Fruit fly (Drosophila melanogaster) whole organism, prepupa: Measurements from ENCODE around the gene Charon.
A peak's percentile ranks its signal among the peaks of the same experiment; 100 is the strongest.

Experiments
- CG11294 ChIP-seq: fragments of 200-800 bp; sonication (Bioruptor generic); IDR thresholded peaks from 2 replicates; pipeline ENCODE4 v1.3.6; 2022; ENCODE audit warnings: missing biosample characterization, missing genetic modification characterization
- CG15336 ChIP-seq: fragments of 200-800 bp; sonication (Bioruptor generic); IDR thresholded peaks from 2 replicates; pipeline ENCODE4 v1.3.6; 2022; ENCODE audit warnings: missing biosample characterization, missing genetic modification characterization
- CG1621 ChIP-seq: fragments of 200-800 bp; sonication (Bioruptor generic); optimal IDR thresholded peaks from 3 replicates; lab custom pipeline; 2018; ENCODE audit warnings: missing biosample characterization, mild to moderate bottlenecking, missing genetic modification characterization
- CG3032 ChIP-seq: fragments of 200-800 bp; optimal IDR thresholded peaks from 2 replicates; lab custom pipeline; 2019; ENCODE audit warnings: missing biosample characterization, mild to moderate bottlenecking, missing genetic modification characterization, moderate library complexity
- CG34406 ChIP-seq: fragments of 200-800 bp; sonication (Bioruptor generic); optimal IDR thresholded peaks from 3 replicates; lab custom pipeline; 2016; ENCODE audit warnings: missing biosample characterization, missing genetic modification characterization
- CG3919 ChIP-seq: fragments of 200-800 bp; sonication (Bioruptor generic); optimal IDR thresholded peaks from 3 replicates; lab custom pipeline; 2016; ENCODE audit warnings: missing biosample characterization, missing genetic modification characterization
- CG4318 ChIP-seq: fragments of 200-800 bp; sonication (Bioruptor generic); optimal IDR thresholded peaks from 3 replicates; lab custom pipeline; 2017; ENCODE audit warnings: missing biosample characterization, mild to moderate bottlenecking, missing genetic modification characterization
- CG6163 ChIP-seq: fragments of 200-800 bp; sonication (Bioruptor generic); IDR thresholded peaks from 3 replicates; pipeline ENCODE4 v1.3.6; 2022; ENCODE audit warnings: missing biosample characterization, missing genetic modification characterization
- CG6276 ChIP-seq: fragments of 200-800 bp; sonication (Bioruptor generic); optimal IDR thresholded peaks from 2 replicates; lab custom pipeline; 2017; ENCODE audit warnings: missing biosample characterization, mild to moderate bottlenecking, missing genetic modification characterization
- CG6792 ChIP-seq: fragments of 200-800 bp; sonication (Bioruptor generic); optimal IDR thresholded peaks from 3 replicates; lab custom pipeline; 2016; ENCODE audit warnings: missing biosample characterization, missing genetic modification characterization
- CG7368 ChIP-seq: fragments of 200-800 bp; sonication (Bioruptor generic); optimal IDR thresholded peaks from 3 replicates; lab custom pipeline; 2016; ENCODE audit warnings: missing biosample characterization, missing genetic modification characterization
- CG8632 ChIP-seq: fragments of 200-800 bp; sonication (Bioruptor generic); optimal IDR thresholded peaks from 3 replicates; lab custom pipeline; 2016; ENCODE audit warnings: missing biosample characterization, missing genetic modification characterization
- Eip78C ChIP-seq: fragments of 200-800 bp; sonication (Bioruptor generic); peaks from one replicate; lab custom pipeline; 2016; ENCODE audit warnings: missing biosample characterization, missing genetic modification characterization
- Ets21C ChIP-seq: fragments of 200-800 bp; sonication (Bioruptor generic); optimal IDR thresholded peaks from 3 replicates; lab custom pipeline; 2016; ENCODE audit warnings: missing biosample characterization, missing genetic modification characterization
- Gug ChIP-seq: fragments of 200-800 bp; sonication (Bioruptor generic); IDR thresholded peaks from 2 replicates; pipeline ENCODE4 v1.3.6; 2022; ENCODE audit warnings: missing biosample characterization, missing genetic modification characterization
- Hr38 ChIP-seq: sonication (Bioruptor generic); optimal IDR thresholded peaks from 2 replicates; lab custom pipeline; 2016; ENCODE audit warnings: missing biosample characterization, missing genetic modification characterization
- Lpt ChIP-seq: fragments of 200-800 bp; sonication (Bioruptor generic); optimal IDR thresholded peaks from 3 replicates; lab custom pipeline; 2016; ENCODE audit warnings: missing biosample characterization, missing genetic modification characterization
- OdsH ChIP-seq: fragments of 200-800 bp; sonication (Bioruptor generic); optimal IDR thresholded peaks from 3 replicates; lab custom pipeline; 2016; ENCODE audit warnings: missing biosample characterization, missing genetic modification characterization
- Sox102F ChIP-seq: fragments of 200-800 bp; sonication (Bioruptor generic); optimal IDR thresholded peaks from 2 replicates; lab custom pipeline; 2016; ENCODE audit warnings: missing biosample characterization, mild to moderate bottlenecking, missing genetic modification characterization
- achi ChIP-seq: fragments of 200-800 bp; sonication (Bioruptor generic); optimal IDR thresholded peaks from 3 replicates; lab custom pipeline; 2016; ENCODE audit warnings: missing biosample characterization, missing genetic modification characterization
- dac ChIP-seq: fragments of 200-800 bp; sonication (Bioruptor generic); optimal IDR thresholded peaks from 2 replicates; lab custom pipeline; 2017; ENCODE audit warnings: missing biosample characterization, mild to moderate bottlenecking, missing genetic modification characterization
- dsx ChIP-seq: fragments of 200-800 bp; optimal IDR thresholded peaks from 3 replicates; lab custom pipeline; 2019; ENCODE audit warnings: missing biosample characterization, mild to moderate bottlenecking, missing genetic modification characterization, moderate library complexity; ENCODE audit not compliant: poor library complexity, severe bottlenecking
- eg ChIP-seq: fragments of 200-800 bp; sonication (Bioruptor generic); IDR thresholded peaks from 3 replicates; pipeline ENCODE4 v1.3.6; 2022; ENCODE audit warnings: missing biosample characterization, missing genetic modification characterization
- esn ChIP-seq: fragments of 200-800 bp; sonication (Bioruptor generic); optimal IDR thresholded peaks from 2 replicates; lab custom pipeline; 2016; ENCODE audit warnings: missing biosample characterization, mild to moderate bottlenecking, missing genetic modification characterization, moderate library complexity
- lz ChIP-seq: fragments of 200-800 bp; sonication (Bioruptor generic); optimal IDR thresholded peaks from 3 replicates; lab custom pipeline; 2016; ENCODE audit warnings: missing biosample characterization, missing genetic modification characterization
- pdm3 ChIP-seq: fragments of 200-800 bp; sonication (Bioruptor generic); optimal IDR thresholded peaks from 3 replicates; lab custom pipeline; 2016; ENCODE audit warnings: missing biosample characterization, missing genetic modification characterization
- salr ChIP-seq, 2 experiments: fragments of 200-800 bp; sonication (Bioruptor generic); optimal IDR thresholded peaks; 3 replicates each; lab custom pipeline; 2016 to 2018; ENCODE audit warnings: missing biosample characterization in 2 of 2, missing genetic modification characterization in 2 of 2, mild to moderate bottlenecking in 1 of 2
- spab ChIP-seq: fragments of 200-800 bp; sonication (Bioruptor generic); optimal IDR thresholded peaks from 2 replicates; lab custom pipeline; 2017; ENCODE audit warnings: missing biosample characterization, mild to moderate bottlenecking, missing genetic modification characterization, missing genetic modification reagents
- svp ChIP-seq: fragments of 200-800 bp; sonication (Bioruptor generic); peaks from one replicate; lab custom pipeline; 2016; ENCODE audit warnings: missing biosample characterization, missing genetic modification characterization
- vri ChIP-seq: fragments of 200-800 bp; sonication (Bioruptor generic); optimal IDR thresholded peaks from 3 replicates; lab custom pipeline; 2016; ENCODE audit warnings: missing biosample characterization, mild to moderate bottlenecking, missing genetic modification characterization

Charon gene

dm6 chr2L:1207432-1207831, 34.8 kb upstream of the Charon start (continued):
- TF ChIP-seq CG7368 (no peak), esn (peak; percentile 34), spab (no peak), CG15336 (GFP tag; lab: Robert Waterston, UW) (no peak), Lpt (GFP tag; lab: Kevin White, UChicago) (no peak), CG8632 (no peak), svp (GFP tag; lab: Kevin White, UChicago) (peak; percentile 59), CG34406 (GFP tag; lab: Kevin White, UChicago) (no peak), CG3032 (no peak), CG3919 (GFP tag; lab: Kevin White, UChicago) (no peak), pdm3 (no peak), CG1621 (tag; lab: Kevin White, UChicago) (no peak)

dm6 chr2L:1203915-1204314, 31.3 kb upstream of the Charon start, which contains the start of gene CG14342:
Gene CG14342, plus strand, starts transcription at chr2L:1204215.
- peak; percentile 21 for TF ChIP-seq CG6792
- TF ChIP-seq eg (GFP tag; lab: Robert Waterston, UW): 0 out of 3 replicates have a peak, but pooled peaks have one; percentile 12
- TF ChIP-seq salr (GFP tag; optimal IDR thresholded peaks at IDR 0.05; lab: Kevin White, UChicago): no peak
- no peak for TF ChIP-seq Ets21C (GFP tag; lab: Kevin White, UChicago)
- TF ChIP-seq OdsH (GFP tag; lab: Kevin White, UChicago): peak; percentile 12
- no peak for TF ChIP-seq CG11294 (GFP tag; lab: Robert Waterston, UW)
- no peak for TF ChIP-seq spab
- TF ChIP-seq CG8632: peak; percentile 4
- peak; percentile 63 for TF ChIP-seq Eip78C (GFP tag; lab: Kevin White, UChicago)
- peak; percentile 45 for TF ChIP-seq svp (GFP tag; lab: Kevin White, UChicago)
- TF ChIP-seq CG34406 (GFP tag; lab: Kevin White, UChicago): peak; percentile 4

DNA sequence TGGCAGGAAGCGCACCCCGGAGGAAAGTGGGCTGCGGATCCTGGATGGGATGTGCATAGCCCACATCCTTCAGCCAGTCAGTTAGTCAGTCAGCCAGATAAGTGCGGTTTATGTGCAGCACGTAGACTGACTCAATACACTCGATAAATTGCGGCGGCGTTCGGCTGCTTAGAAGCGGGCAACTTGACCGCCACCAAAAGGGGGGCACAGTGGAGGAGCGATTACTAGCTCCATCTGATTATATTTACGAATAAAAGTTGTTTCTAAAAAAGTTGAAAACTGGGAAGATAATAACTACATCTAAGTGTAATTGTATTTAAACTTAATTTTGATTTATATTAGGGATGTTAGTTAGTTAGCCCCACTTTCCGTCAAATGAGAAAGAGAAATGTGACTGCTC, 29.8 kb upstream of the Charon start:
- TF ChIP-seq CG15336 (GFP tag; lab: Robert Waterston, UW) (no peak), Eip78C (GFP tag; lab: Kevin White, UChicago) (peak; percentile 2)
- TF ChIP-seq, all 60 proteins: peak for 1

DNA sequence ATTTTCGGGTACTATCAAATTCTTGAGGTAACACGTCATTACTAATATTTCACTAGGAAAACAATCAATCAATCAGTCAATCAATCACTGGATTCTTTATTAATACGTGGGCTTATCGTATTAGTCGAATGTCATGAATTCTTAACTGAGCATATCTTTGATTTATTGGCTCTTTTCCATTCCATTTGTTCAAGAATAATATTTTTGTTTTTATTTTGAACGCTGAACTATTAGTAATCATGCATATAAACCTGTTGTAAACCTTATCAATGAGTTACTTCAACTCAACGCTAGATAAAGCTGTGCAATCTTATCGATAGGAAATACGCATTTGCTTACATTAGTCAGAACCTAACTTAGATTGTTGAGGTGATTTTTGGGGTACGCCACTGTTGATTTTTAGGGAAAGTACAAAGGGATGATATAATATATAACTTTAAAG, 28.8 kb upstream of the Charon start:
- TF ChIP-seq lz (GFP tag; lab: Kevin White, UChicago) (no peak), vri (peak; percentile 11)

- TF ChIP-seq achi (GFP tag; lab: Kevin White, UChicago): no peak
- no peak for TF ChIP-seq Hr38 (GFP tag; lab: Kevin White, UChicago)
- TF ChIP-seq Lpt (GFP tag; lab: Kevin White, UChicago): no peak
- TF ChIP-seq Sox102F (GFP tag; lab: Kevin White, UChicago): no peak
These were observed 27.5 kb upstream of the Charon start, which contains the start of the genes CG43349 and CG5011 for dm6 chr2L:1199912-1200721. Gene CG43349, plus strand, starts transcription at chr2L:1200205. Gene CG5011, plus strand, starts transcription at chr2L:1200671.

dm6 chr2L:1199166-1199565, 26.6 kb upstream of the Charon start, which contains the start of the genes CG5139 and CG43348:
Gene CG5139, minus strand, starts transcription at chr2L:1199266.
Gene CG43348, plus strand, starts transcription at chr2L:1199412.
- TF ChIP-seq CG4318 (GFP tag; lab: Kevin White, UChicago) (no peak), Eip78C (GFP tag; lab: Kevin White, UChicago) (no peak), dsx (GFP tag; lab: Kevin White, UChicago) (no peak), CG34406 (GFP tag; lab: Kevin White, UChicago) (no peak), OdsH (GFP tag; lab: Kevin White, UChicago) (no peak), lz (GFP tag; lab: Kevin White, UChicago) (no peak), Gug (GFP tag; lab: Robert Waterston, UW) (no peak), CG6163 (GFP tag; lab: Robert Waterston, UW) (no peak), vri (no peak), dac (GFP tag; lab: Kevin White, UChicago) (no peak), CG6276 (no peak), CG11294 (GFP tag; lab: Robert Waterston, UW) (no peak)
